Fruit fly (Drosophila melanogaster) S2 (cell line): ENCODE results near the gene CG3961.

Source experiments
- CG8478 ChIP-seq: fragments of >200 bp; optimal IDR thresholded peaks from 2 replicates; lab custom pipeline; 2018
- CTCF ChIP-seq, 2 experiments: fragments of >200 bp; optimal IDR thresholded peaks; 2 replicates each; lab custom pipeline; 2018

DNA sequence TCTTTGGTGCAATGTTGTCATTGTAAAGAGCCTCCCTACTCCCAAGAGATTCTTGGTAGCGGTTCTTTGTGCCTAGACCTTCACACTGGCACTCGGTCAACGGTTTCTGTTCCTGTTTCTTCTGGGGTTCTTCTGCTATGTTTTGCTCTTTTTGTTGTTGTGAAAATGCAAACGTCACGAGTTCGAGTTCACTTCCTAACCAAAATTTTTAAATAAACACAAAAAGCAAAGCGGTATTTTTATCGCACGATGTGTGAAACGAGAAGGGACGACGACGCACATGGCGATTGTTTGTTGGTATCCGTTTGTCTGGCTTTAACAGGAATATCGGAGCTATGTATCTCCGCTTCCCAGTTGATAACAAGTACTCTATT is 50.3 kb downstream of the CG3961 start:
- TF ChIP-seq CG8478 (lab: Kevin White, UChicago) (no peak), CTCF (optimal IDR thresholded peaks at IDR 0.05; lab: Kevin White, UChicago) (no peak)
